Worm (Caenorhabditis elegans) whole organism, late embryonic: ENCODE measurements around the gene cest-30.

Source experiments
- K02D7.2 ChIP-seq: sonication (generic microtip); optimal IDR thresholded peaks from 2 replicates; lab custom pipeline; 2017; ENCODE audit warnings: mild to moderate bottlenecking, missing genetic modification characterization, missing compliant biosample characterization
- ceh-24 ChIP-seq: sonication (generic microtip); optimal IDR thresholded peaks from 2 replicates; lab custom pipeline; 2016; ENCODE audit warnings: mild to moderate bottlenecking, missing genetic modification characterization, missing compliant biosample characterization
- ceh-30 ChIP-seq: fragments of 150-350 bp; optimal IDR thresholded peaks from 2 replicates; lab custom pipeline; 2014; ENCODE audit warnings: missing biosample characterization, missing genetic modification characterization
- ceh-34 ChIP-seq: sonication (generic microtip); optimal IDR thresholded peaks from 2 replicates; lab custom pipeline; 2016; ENCODE audit warnings: mild to moderate bottlenecking, missing genetic modification characterization, missing compliant biosample characterization
- ceh-6 ChIP-seq: fragments of 200-800 bp; sonication (Bioruptor generic); optimal IDR thresholded peaks from 2 replicates; lab custom pipeline; 2018; ENCODE audit warnings: mild to moderate bottlenecking, missing genetic modification characterization, missing compliant biosample characterization
- elt-2 ChIP-seq: sonication (generic microtip); optimal IDR thresholded peaks from 2 replicates; lab custom pipeline; 2016; ENCODE audit warnings: missing genetic modification reagents, missing genetic modification characterization, missing compliant biosample characterization
- fkh-10 ChIP-seq: fragments of 150-350 bp; optimal IDR thresholded peaks from 2 replicates; lab custom pipeline; 2014; ENCODE audit warnings: missing biosample characterization, missing genetic modification reagents, missing genetic modification characterization
- nhr-11 ChIP-seq: fragments of 150-350 bp; optimal IDR thresholded peaks from 2 replicates; lab custom pipeline; 2014; ENCODE audit warnings: missing biosample characterization, missing genetic modification characterization
- pha-2 ChIP-seq: sonication (generic microtip); optimal IDR thresholded peaks from 2 replicates; lab custom pipeline; 2017; ENCODE audit warnings: mild to moderate bottlenecking, missing genetic modification characterization, missing compliant biosample characterization
- rnt-1 ChIP-seq: sonication (generic microtip); optimal IDR thresholded peaks from 2 replicates; lab custom pipeline; 2016; ENCODE audit warnings: missing genetic modification characterization, missing compliant biosample characterization
- sox-2 ChIP-seq: fragments of 200-800 bp; sonication (Bioruptor generic); IDR thresholded peaks from 2 replicates; pipeline ENCODE4 v1.3.6; 2022; ENCODE audit warnings: missing genetic modification reagents, missing genetic modification characterization, missing compliant biosample characterization
- syd-9 ChIP-seq: sonication (generic microtip); optimal IDR thresholded peaks from 2 replicates; lab custom pipeline; 2016; ENCODE audit warnings: mild to moderate bottlenecking, missing genetic modification characterization, moderate library complexity, missing compliant biosample characterization

DNA sequence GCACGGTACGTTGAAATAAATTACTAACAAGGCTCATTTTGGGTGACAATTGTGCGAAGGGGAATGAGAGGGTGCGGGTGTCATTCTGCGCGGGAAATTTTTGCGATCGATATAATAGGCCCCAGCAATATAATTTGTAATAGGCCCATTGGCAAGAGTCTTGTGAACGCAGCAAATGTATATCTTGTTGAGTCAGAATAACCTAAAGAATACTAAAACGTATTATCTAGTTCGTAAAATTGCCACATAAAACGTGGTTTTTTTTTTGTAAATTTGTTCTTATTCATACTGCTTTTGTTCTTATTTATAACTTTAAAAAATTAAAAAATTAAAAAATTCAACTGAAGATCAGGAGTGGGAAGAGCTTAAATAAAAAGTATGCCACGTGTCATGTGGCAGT, 23.5 kb downstream of the cest-30 start, which contains the start of gene C52A10.3:
- TF ChIP-seq sox-2 (GFP tag; lab: Robert Waterston, UW), result no peak
- no peak for TF ChIP-seq K02D7.2 (tag; lab: Kevin White, UChicago)
- no peak for TF ChIP-seq ceh-24 (tag; lab: Kevin White, UChicago)
- TF ChIP-seq nhr-11 (tag; lab: Kevin White, UChicago), result no peak
- no peak for TF ChIP-seq pha-2
- no peak for TF ChIP-seq fkh-10 (GFP tag; lab: Kevin White, UChicago)
- TF ChIP-seq elt-2 (tag; lab: Kevin White, UChicago), result no peak
- no peak for TF ChIP-seq ceh-6 (GFP tag; lab: Kevin White, UChicago)
- no peak for TF ChIP-seq ceh-34 (tag; lab: Kevin White, UChicago)
- TF ChIP-seq ceh-30 (tag; lab: Kevin White, UChicago), result no peak
- TF ChIP-seq syd-9 (tag; lab: Kevin White, UChicago), result no peak
- no peak for TF ChIP-seq rnt-1 (tag; lab: Kevin White, UChicago)
